Fruit fly (Drosophila melanogaster) whole organism, pupa: ENCODE data around the gene sloth2.

ENCODE experiments used
- CG10348 ChIP-seq: fragments of 200-800 bp; sonication (Bioruptor generic); IDR thresholded peaks from 2 replicates; pipeline ENCODE4 v1.3.6; 2022; ENCODE audit warnings: missing biosample characterization, missing genetic modification characterization
- CG12605 ChIP-seq: fragments of 200-800 bp; sonication (Bioruptor generic); IDR thresholded peaks from 2 replicates; pipeline ENCODE4 v1.3.6; 2022; ENCODE audit warnings: missing biosample characterization, missing genetic modification characterization
- CG13204 ChIP-seq: fragments of 200-800 bp; sonication (Bioruptor generic); optimal IDR thresholded peaks from 2 replicates; lab custom pipeline; 2018; ENCODE audit warnings: missing biosample characterization, mild to moderate bottlenecking, missing genetic modification characterization, moderate library complexity
- CG14655 ChIP-seq: fragments of 200-800 bp; sonication (Bioruptor generic); optimal IDR thresholded peaks from 3 replicates; lab custom pipeline; 2017; ENCODE audit warnings: mild to moderate bottlenecking, missing biosample characterization, missing genetic modification reagents, missing genetic modification characterization
- CG15710 ChIP-seq: fragments of 200-800 bp; sonication (Bioruptor generic); optimal IDR thresholded peaks from 2 replicates; lab custom pipeline; 2018; ENCODE audit warnings: missing biosample characterization, mild to moderate bottlenecking, missing genetic modification characterization, moderate library complexity
- CG17806 ChIP-seq: fragments of 200-800 bp; sonication (Bioruptor generic); optimal IDR thresholded peaks from 2 replicates; lab custom pipeline; 2018; ENCODE audit warnings: missing biosample characterization, mild to moderate bottlenecking, missing genetic modification characterization, moderate library complexity
- CG32121 ChIP-seq: fragments of 200-800 bp; sonication (Bioruptor generic); IDR thresholded peaks from 2 replicates; pipeline ENCODE4 v1.3.6; 2022; ENCODE audit warnings: missing biosample characterization, missing genetic modification characterization
- CG34367 ChIP-seq: fragments of 200-800 bp; sonication (Bioruptor generic); optimal IDR thresholded peaks from 2 replicates; lab custom pipeline; 2018; ENCODE audit warnings: missing biosample characterization, mild to moderate bottlenecking, missing genetic modification characterization
- CG4496 ChIP-seq: fragments of 200-800 bp; sonication (Bioruptor generic); IDR thresholded peaks from 3 replicates; pipeline ENCODE4 v1.3.6; 2022; ENCODE audit warnings: missing biosample characterization, missing genetic modification characterization
- CG8159 ChIP-seq: fragments of 200-800 bp; sonication (Bioruptor generic); optimal IDR thresholded peaks from 3 replicates; lab custom pipeline; 2018; ENCODE audit warnings: missing biosample characterization, mild to moderate bottlenecking, missing genetic modification characterization, moderate library complexity
- CG8301 ChIP-seq: fragments of 200-800 bp; sonication (Bioruptor generic); optimal IDR thresholded peaks from 2 replicates; lab custom pipeline; 2018; ENCODE audit warnings: missing biosample characterization, mild to moderate bottlenecking, missing genetic modification characterization
- CG9948 ChIP-seq: fragments of 200-800 bp; sonication (Bioruptor generic); optimal IDR thresholded peaks from 2 replicates; lab custom pipeline; 2018; ENCODE audit warnings: missing biosample characterization, mild to moderate bottlenecking, missing genetic modification characterization, moderate library complexity
- D1 ChIP-seq: fragments of 200-800 bp; sonication (Bioruptor generic); optimal IDR thresholded peaks from 2 replicates; lab custom pipeline; 2018; ENCODE audit warnings: missing biosample characterization, mild to moderate bottlenecking, missing genetic modification characterization, moderate library complexity
- EcR ChIP-seq: fragments of 200-800 bp; sonication (Bioruptor generic); optimal IDR thresholded peaks from 3 replicates; lab custom pipeline; 2019; ENCODE audit warnings: missing biosample characterization, missing genetic modification characterization, mild to moderate bottlenecking, moderate library complexity, missing genetic modification reagents
- Ets98B ChIP-seq: fragments of 200-800 bp; sonication (Bioruptor generic); IDR thresholded peaks from 2 replicates; pipeline ENCODE4 v1.3.6; 2022; ENCODE audit warnings: missing biosample characterization, missing genetic modification characterization
- Pif1A ChIP-seq: fragments of 200-800 bp; sonication (Bioruptor generic); optimal IDR thresholded peaks from 3 replicates; lab custom pipeline; 2016; ENCODE audit warnings: missing biosample characterization, missing genetic modification characterization
- Pif1B ChIP-seq: fragments of 200-800 bp; sonication (Bioruptor generic); optimal IDR thresholded peaks from 3 replicates; lab custom pipeline; 2016; ENCODE audit warnings: missing biosample characterization, missing genetic modification characterization
- Snoo ChIP-seq: fragments of 200-800 bp; sonication (Bioruptor generic); optimal IDR thresholded peaks from 3 replicates; lab custom pipeline; 2017; ENCODE audit warnings: missing biosample characterization, mild to moderate bottlenecking, missing genetic modification characterization, inconsistent platforms
- fd96Ca ChIP-seq: fragments of 200-800 bp; sonication (Bioruptor generic); IDR thresholded peaks from 3 replicates; pipeline ENCODE4 v1.3.6; 2022; ENCODE audit warnings: missing biosample characterization, missing genetic modification characterization
- gl ChIP-seq: fragments of 200-800 bp; sonication (Bioruptor generic); optimal IDR thresholded peaks from 2 replicates; lab custom pipeline; 2018; ENCODE audit warnings: missing biosample characterization, mild to moderate bottlenecking, missing genetic modification characterization
- rn ChIP-seq: fragments of 200-800 bp; sonication (Bioruptor generic); IDR thresholded peaks from 2 replicates; pipeline ENCODE4 v1.3.6; 2022; ENCODE audit warnings: missing biosample characterization, missing genetic modification characterization

The sloth2 gene

DNA sequence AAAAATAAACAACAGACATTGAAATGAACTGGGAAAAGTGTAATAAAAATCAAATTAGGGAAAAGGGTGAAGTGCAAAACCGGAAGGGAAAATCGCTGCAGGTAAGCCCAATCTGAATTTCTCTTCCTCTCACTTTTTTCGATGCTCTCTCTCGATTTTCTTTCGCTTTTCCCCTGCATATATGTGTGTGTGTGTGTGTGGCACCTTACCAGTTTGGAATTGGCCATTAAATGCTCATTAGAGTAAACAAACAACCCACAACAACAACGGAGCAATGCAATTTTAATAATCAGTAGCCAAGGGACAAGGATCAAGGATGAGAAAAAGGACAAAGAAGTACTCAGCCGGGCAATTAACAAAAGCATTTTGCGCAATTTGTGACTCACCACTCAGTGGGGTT, 23.7 kb downstream of the sloth2 start:
- TF ChIP-seq CG12605 (GFP tag; lab: Robert Waterston, UW) (no peak), CG17806 (tag; lab: Kevin White, UChicago) (no peak), CG8159 (no peak), D1 (no peak)

DNA sequence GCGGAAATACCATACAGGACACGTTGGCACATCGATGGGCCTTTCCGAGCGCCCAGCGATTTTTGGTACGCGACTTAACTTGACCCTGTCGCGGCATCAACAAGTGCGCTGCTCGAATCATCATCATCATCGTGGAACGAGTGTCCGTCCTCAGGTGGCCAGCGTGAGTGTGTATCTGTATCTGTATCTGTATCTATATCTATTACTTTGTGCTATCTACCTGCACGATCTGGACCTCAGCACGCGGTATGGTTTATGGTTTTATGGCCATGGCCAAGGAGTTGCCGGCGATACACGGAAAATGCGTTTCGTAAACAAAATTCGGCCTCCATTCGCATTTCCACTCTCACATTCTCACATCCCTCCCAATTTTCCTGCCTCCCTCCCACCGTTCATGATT, 25.9 kb downstream of the sloth2 start:
- no peak for TF ChIP-seq CG9948 (tag; lab: Kevin White, UChicago)
- no peak for TF ChIP-seq Ets98B (GFP tag; lab: Robert Waterston, UW)
- no peak for TF ChIP-seq CG14655 (GFP tag; lab: Kevin White, UChicago)
- no peak for TF ChIP-seq CG12605 (GFP tag; lab: Robert Waterston, UW)
- TF ChIP-seq rn (GFP tag; lab: Robert Waterston, UW) = no peak
- TF ChIP-seq CG34367 (tag; lab: Kevin White, UChicago) = no peak
- TF ChIP-seq CG13204 (GFP tag; lab: Kevin White, UChicago) = no peak
- TF ChIP-seq EcR (GFP tag; lab: Kevin White, UChicago) = no peak
- TF ChIP-seq CG8301 = no peak
- TF ChIP-seq CG32121 (GFP tag; lab: Robert Waterston, UW) = no peak
- no peak for TF ChIP-seq gl (tag; lab: Kevin White, UChicago)
- TF ChIP-seq Pif1B (GFP tag; lab: Kevin White, UChicago) = no peak
- TF ChIP-seq CG4496 = no peak
- TF ChIP-seq Pif1A = no peak
- TF ChIP-seq D1 = no peak
- TF ChIP-seq CG17806 (tag; lab: Kevin White, UChicago) = no peak
- no peak for TF ChIP-seq Snoo
- no peak for TF ChIP-seq fd96Ca (GFP tag; lab: Robert Waterston, UW)
- TF ChIP-seq CG8159 = no peak
- no peak for TF ChIP-seq CG10348
- TF ChIP-seq, all 21 proteins: peak for 0

DNA sequence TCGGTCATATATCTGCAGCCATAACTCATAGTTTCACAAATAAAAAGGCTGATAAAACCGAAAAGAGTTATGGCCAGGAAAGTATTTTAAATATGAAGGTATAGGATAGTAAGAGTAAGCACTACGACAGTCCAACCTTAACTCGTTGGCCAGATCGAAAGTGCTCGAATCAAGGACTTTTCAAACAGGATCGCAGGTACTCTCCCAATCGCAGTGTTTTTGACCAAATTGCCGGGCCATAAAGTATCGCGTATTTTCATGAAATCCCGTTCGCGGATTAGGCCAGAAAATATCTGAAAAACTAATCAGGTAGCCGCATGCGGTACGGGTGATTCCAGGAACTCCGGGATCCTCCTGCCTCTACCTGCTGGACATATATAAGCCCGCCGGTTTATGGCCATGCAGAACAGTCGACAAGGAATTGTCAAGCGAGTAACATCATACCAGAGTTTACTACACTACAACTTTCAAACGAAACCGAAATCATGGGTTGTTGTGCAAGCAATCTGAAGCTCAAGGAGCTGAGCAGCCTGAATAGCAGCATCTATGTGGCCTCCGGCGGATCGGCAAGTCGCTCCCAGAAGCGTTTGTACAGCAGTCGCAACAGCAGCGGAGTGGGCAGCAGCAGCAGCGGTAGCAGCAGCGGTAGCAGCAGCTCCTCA, 29.2 kb downstream of the sloth2 start, which contains the start of gene CG14427:
TSS of gene CG14427 (plus strand) at position 399 of the 662 bp plus-strand sequence.
- TF ChIP-seq CG8159 (no peak), CG34367 (tag; lab: Kevin White, UChicago) (no peak)
- TF ChIP-seq, all 21 proteins: peak for 0

DNA sequence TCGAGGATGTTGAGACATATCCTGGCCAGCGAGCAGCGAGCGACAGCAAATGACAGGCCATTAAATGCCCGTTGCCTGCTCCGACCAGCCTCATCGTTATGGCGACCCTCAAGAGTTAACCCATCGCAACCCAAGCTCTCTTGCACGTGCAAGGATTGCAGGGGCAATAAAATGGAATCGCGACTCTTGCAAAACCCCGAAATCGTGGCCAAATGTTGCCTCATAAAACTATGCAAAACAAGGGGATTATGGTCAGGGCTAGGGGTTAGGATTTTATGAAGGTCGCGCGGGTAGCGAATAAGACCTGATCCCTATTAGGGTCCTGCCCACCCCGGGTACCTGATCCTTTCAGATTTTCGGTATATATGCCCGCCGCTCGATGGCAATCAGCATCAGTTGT, 37.9 kb downstream of the sloth2 start, which contains the start of gene nullo:
TSS of gene nullo (plus strand) at position 390 of the 400 bp plus-strand sequence.
- TF ChIP-seq D1 (no peak), gl (tag; lab: Kevin White, UChicago) (no peak)

DNA sequence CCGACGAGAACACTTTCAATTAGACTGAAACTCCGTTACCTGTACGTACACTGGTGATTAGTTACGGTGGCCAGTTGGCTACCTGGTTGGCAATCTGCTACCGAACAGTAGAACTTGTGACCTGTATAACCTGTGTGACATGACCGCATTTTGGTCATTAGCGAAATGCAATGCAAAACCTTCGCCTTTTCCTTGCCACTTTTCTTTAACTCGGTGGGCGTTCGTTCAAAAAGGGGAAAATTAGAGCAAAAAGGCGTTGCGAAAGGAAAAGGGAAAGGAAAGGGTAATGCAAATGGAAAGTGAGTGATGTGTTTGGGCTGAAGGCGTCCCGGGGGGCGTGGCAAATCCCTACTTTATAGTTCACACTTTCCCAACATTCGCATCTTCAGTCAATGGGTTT, 47.8 kb downstream of the sloth2 start:
- no peak for TF ChIP-seq CG17806 (tag; lab: Kevin White, UChicago)
- TF ChIP-seq Pif1A = no peak
- no peak for TF ChIP-seq D1
- TF ChIP-seq CG14655 (GFP tag; lab: Kevin White, UChicago) = no peak
- no peak for TF ChIP-seq fd96Ca (GFP tag; lab: Robert Waterston, UW)
- no peak for TF ChIP-seq rn (GFP tag; lab: Robert Waterston, UW)
- TF ChIP-seq CG32121 (GFP tag; lab: Robert Waterston, UW) = no peak
- no peak for TF ChIP-seq EcR (GFP tag; lab: Kevin White, UChicago)
- no peak for TF ChIP-seq CG8301
- TF ChIP-seq CG9948 (tag; lab: Kevin White, UChicago) = no peak
- TF ChIP-seq Pif1B (GFP tag; lab: Kevin White, UChicago) = no peak
- TF ChIP-seq CG15710 (tag; lab: Kevin White, UChicago) = no peak
